Worm (Caenorhabditis elegans) whole organism, late embryonic: Measurements from ENCODE around the gene Y67D8C.22.

Source experiments
- C08G9.2 ChIP-seq: sonication (generic microtip); optimal IDR thresholded peaks from 2 replicates; lab custom pipeline; 2016; ENCODE audit warnings: mild to moderate bottlenecking, missing genetic modification characterization, moderate library complexity, missing compliant biosample characterization
- F13H6.1 ChIP-seq: sonication (generic microtip); optimal IDR thresholded peaks from 2 replicates; lab custom pipeline; 2016; ENCODE audit warnings: missing genetic modification characterization, missing compliant biosample characterization
- K09A11.1 ChIP-seq: sonication (generic microtip); optimal IDR thresholded peaks from 2 replicates; lab custom pipeline; 2017; ENCODE audit warnings: antibody characterized with exemption, mild to moderate bottlenecking, missing genetic modification characterization, missing compliant biosample characterization; ENCODE audit not compliant: insufficient read depth
- Y22D7AL.16 ChIP-seq: sonication (generic microtip); optimal IDR thresholded peaks from 2 replicates; lab custom pipeline; 2016; ENCODE audit warnings: missing genetic modification characterization, missing compliant biosample characterization
- ama-1 ChIP-seq: fragments of 150-350 bp; optimal IDR thresholded peaks from 2 replicates; lab custom pipeline; 2014
- ceh-14 ChIP-seq: sonication (generic microtip); optimal IDR thresholded peaks from 2 replicates; lab custom pipeline; 2016; ENCODE audit warnings: missing genotype, missing genetic modification characterization, missing compliant biosample characterization
- ceh-19 ChIP-seq: fragments of 200-800 bp; sonication (Bioruptor generic); optimal IDR thresholded peaks from 2 replicates; lab custom pipeline; 2018; ENCODE audit warnings: mild to moderate bottlenecking, missing genetic modification characterization, missing compliant biosample characterization
- ceh-2 ChIP-seq: sonication (generic microtip); optimal IDR thresholded peaks from 2 replicates; lab custom pipeline; 2016; ENCODE audit warnings: missing genotype, missing genetic modification characterization, missing compliant biosample characterization
- ceh-24 ChIP-seq: sonication (generic microtip); optimal IDR thresholded peaks from 2 replicates; lab custom pipeline; 2016; ENCODE audit warnings: mild to moderate bottlenecking, missing genetic modification characterization, missing compliant biosample characterization
- ceh-31 ChIP-seq: sonication (generic microtip); optimal IDR thresholded peaks from 2 replicates; lab custom pipeline; 2016; ENCODE audit warnings: missing genetic modification characterization, missing compliant biosample characterization
- che-1 ChIP-seq: sonication (generic microtip); optimal IDR thresholded peaks from 2 replicates; lab custom pipeline; 2016; ENCODE audit warnings: mild to moderate bottlenecking, missing genetic modification characterization, missing compliant biosample characterization
- dmd-4 ChIP-seq: sonication (generic microtip); optimal IDR thresholded peaks from 2 replicates; lab custom pipeline; 2016; ENCODE audit warnings: borderline replicate concordance, missing genetic modification characterization, missing compliant biosample characterization
- elt-4 ChIP-seq: sonication (generic microtip); optimal IDR thresholded peaks from 2 replicates; lab custom pipeline; 2016; ENCODE audit warnings: missing genetic modification characterization, missing compliant biosample characterization
- ets-4 ChIP-seq: sonication (generic microtip); optimal IDR thresholded peaks from 2 replicates; lab custom pipeline; 2016; ENCODE audit warnings: missing genetic modification characterization, missing compliant biosample characterization
- eyg-1 ChIP-seq: sonication (generic microtip); optimal IDR thresholded peaks from 2 replicates; lab custom pipeline; 2016; ENCODE audit warnings: missing genotype, missing genetic modification characterization, missing compliant biosample characterization
- fkh-10 ChIP-seq: fragments of 150-350 bp; optimal IDR thresholded peaks from 2 replicates; lab custom pipeline; 2014; ENCODE audit warnings: missing biosample characterization, missing genetic modification reagents, missing genetic modification characterization
- gmeb-2 ChIP-seq: sonication (generic microtip); optimal IDR thresholded peaks from 2 replicates; lab custom pipeline; 2016; ENCODE audit warnings: missing genetic modification characterization, inconsistent platforms, missing compliant biosample characterization
- hlh-15 ChIP-seq: sonication (generic microtip); optimal IDR thresholded peaks from 2 replicates; lab custom pipeline; 2016; ENCODE audit warnings: missing genetic modification characterization, missing compliant biosample characterization
- hlh-30 ChIP-seq: sonication (generic microtip); optimal IDR thresholded peaks from 2 replicates; lab custom pipeline; 2017; ENCODE audit warnings: antibody characterized with exemption, missing genetic modification characterization, missing compliant biosample characterization; ENCODE audit not compliant: insufficient read depth
- hlh-6 ChIP-seq: sonication (generic microtip); optimal IDR thresholded peaks from 2 replicates; lab custom pipeline; 2016; ENCODE audit warnings: missing genotype, missing genetic modification characterization, missing compliant biosample characterization
- hlh-8 ChIP-seq: sonication (generic microtip); optimal IDR thresholded peaks from 2 replicates; lab custom pipeline; 2016; ENCODE audit warnings: missing genotype, missing genetic modification characterization, missing compliant biosample characterization
- lim-6 ChIP-seq: sonication (generic microtip); optimal IDR thresholded peaks from 2 replicates; lab custom pipeline; 2016; ENCODE audit warnings: missing genetic modification characterization, missing compliant biosample characterization
- lin-11 ChIP-seq: fragments of 200-800 bp; sonication (Bioruptor generic); optimal IDR thresholded peaks from 2 replicates; lab custom pipeline; 2018; ENCODE audit warnings: mild to moderate bottlenecking, missing genetic modification characterization, missing compliant biosample characterization
- madf-2 ChIP-seq: sonication (generic microtip); optimal IDR thresholded peaks from 2 replicates; lab custom pipeline; 2017; ENCODE audit warnings: missing genetic modification characterization, missing compliant biosample characterization
- mec-3 ChIP-seq: sonication (generic microtip); optimal IDR thresholded peaks from 2 replicates; lab custom pipeline; 2016; ENCODE audit warnings: borderline replicate concordance, missing genetic modification characterization, missing compliant biosample characterization
- nhr-232 ChIP-seq: sonication (generic microtip); optimal IDR thresholded peaks from 2 replicates; lab custom pipeline; 2016; ENCODE audit warnings: missing genetic modification characterization, missing compliant biosample characterization
- npax-4 ChIP-seq: sonication (generic microtip); optimal IDR thresholded peaks from 2 replicates; lab custom pipeline; 2016; ENCODE audit warnings: missing genetic modification characterization, missing compliant biosample characterization
- odd-2 ChIP-seq: sonication (generic microtip); optimal IDR thresholded peaks from 2 replicates; lab custom pipeline; 2017; ENCODE audit warnings: antibody characterized with exemption, mild to moderate bottlenecking, missing genetic modification characterization, missing compliant biosample characterization
- pag-3 ChIP-seq: sonication (generic microtip); optimal IDR thresholded peaks from 2 replicates; lab custom pipeline; 2016; ENCODE audit warnings: missing compliant biosample characterization, missing genetic modification characterization, borderline replicate concordance
- pat-9 ChIP-seq: fragments of 200-800 bp; sonication (Bioruptor generic); optimal IDR thresholded peaks from 2 replicates; lab custom pipeline; 2018; ENCODE audit warnings: mild to moderate bottlenecking, missing genetic modification characterization, moderate library complexity, missing compliant biosample characterization
- rnt-1 ChIP-seq: sonication (generic microtip); optimal IDR thresholded peaks from 2 replicates; lab custom pipeline; 2016; ENCODE audit warnings: missing genetic modification characterization, missing compliant biosample characterization
- sdc-2 ChIP-seq: sonication (generic microtip); optimal IDR thresholded peaks from 2 replicates; lab custom pipeline; 2016; ENCODE audit warnings: missing genotype, missing genetic modification characterization, missing compliant biosample characterization
- sox-4 ChIP-seq: sonication (generic microtip); optimal IDR thresholded peaks from 2 replicates; lab custom pipeline; 2017; ENCODE audit warnings: mild to moderate bottlenecking, missing genetic modification characterization, inconsistent platforms, missing compliant biosample characterization
- syd-9 ChIP-seq: sonication (generic microtip); optimal IDR thresholded peaks from 2 replicates; lab custom pipeline; 2016; ENCODE audit warnings: mild to moderate bottlenecking, missing genetic modification characterization, moderate library complexity, missing compliant biosample characterization
- tbx-2 ChIP-seq: sonication (generic microtip); optimal IDR thresholded peaks from 2 replicates; lab custom pipeline; 2016; ENCODE audit warnings: missing genetic modification characterization, missing compliant biosample characterization
- ttx-3 ChIP-seq: sonication (generic microtip); optimal IDR thresholded peaks from 2 replicates; lab custom pipeline; 2016; ENCODE audit warnings: missing genetic modification reagents, missing genetic modification characterization, missing compliant biosample characterization
- unc-3 ChIP-seq, 2 experiments: fragments of 200-800 bp in 1 of 2; sonication (Bioruptor generic) in 1 of 2; sonication (generic microtip) in 1 of 2; conservative IDR thresholded peaks in 1 of 2; optimal IDR thresholded peaks in 1 of 2; 2 replicates each; pipeline versions ENCODE4 v1.3.6 to Lab custom; 2016 to 2022; ENCODE audit warnings: missing compliant biosample characterization in 2 of 2, missing genetic modification characterization in 2 of 2, missing genetic modification reagents in 1 of 2
- unc-42 ChIP-seq: sonication (generic microtip); optimal IDR thresholded peaks from 2 replicates; lab custom pipeline; 2016; ENCODE audit warnings: missing genotype, missing genetic modification characterization, missing compliant biosample characterization
- unc-55 ChIP-seq: sonication (generic microtip); optimal IDR thresholded peaks from 2 replicates; lab custom pipeline; 2017; ENCODE audit warnings: missing biosample characterization, missing genetic modification reagents, missing genetic modification characterization
- unc-86 ChIP-seq: sonication (generic microtip); optimal IDR thresholded peaks from 2 replicates; lab custom pipeline; 2016; ENCODE audit warnings: missing genetic modification characterization, missing compliant biosample characterization
- ztf-16 ChIP-seq: sonication (generic microtip); optimal IDR thresholded peaks from 2 replicates; lab custom pipeline; 2017; ENCODE audit warnings: missing genetic modification characterization, missing compliant biosample characterization

Gene Y67D8C.22

ce11 chrIV:3069619-3070260 lies 6.4 kb downstream of the Y67D8C.22 start, which contains the start of gene cpg-9:
Gene cpg-9 (minus strand): TSS chrIV:3070210.
- TF ChIP-seq hlh-8, result no peak
- TF ChIP-seq ttx-3 (tag; lab: Kevin White, UChicago), result no peak
- TF ChIP-seq pag-3, result no peak
- no peak for TF ChIP-seq dmd-4 (tag; lab: Kevin White, UChicago)
- TF ChIP-seq gmeb-2 (tag; lab: Kevin White, UChicago), result no peak
- TF ChIP-seq hlh-15 (tag; lab: Kevin White, UChicago), result no peak
- no peak for TF ChIP-seq ceh-2
- TF ChIP-seq unc-55 (GFP tag; lab: Kevin White, UChicago), result no peak
- no peak for TF ChIP-seq mec-3

- TF ChIP-seq F13H6.1 (tag; lab: Kevin White, UChicago), result no peak
- no peak for TF ChIP-seq npax-4
- no peak for TF ChIP-seq ztf-16 (tag; lab: Kevin White, UChicago)
- TF ChIP-seq C08G9.2 (tag; lab: Kevin White, UChicago), result no peak
- no peak for TF ChIP-seq Y22D7AL.16 (tag; lab: Kevin White, UChicago)
These were observed 9.3 kb downstream of the Y67D8C.22 start, which contains the start of gene Y67D8C.7 for ce11 chrIV:3066834-3067233. Gene Y67D8C.7 (minus strand): TSS chrIV:3066934.

ce11 chrIV:3062936-3063439 lies 13.1 kb downstream of the Y67D8C.22 start, which contains the start of gene Y67D8C.6:
Gene Y67D8C.6 (minus strand): TSS chrIV:3063389.
- no peak for TF ChIP-seq ama-1 (lab: Kevin White, UChicago)
- TF ChIP-seq eyg-1, result no peak
- no peak for TF ChIP-seq gmeb-2 (tag; lab: Kevin White, UChicago)
- no peak for TF ChIP-seq unc-86 (tag; lab: Kevin White, UChicago)
- no peak for TF ChIP-seq pat-9
- no peak for TF ChIP-seq lim-6 (tag; lab: Kevin White, UChicago)

ce11 chrIV:3055848-3056247 lies 20.3 kb downstream of the Y67D8C.22 start:
- no peak for TF ChIP-seq hlh-6 (tag; lab: Kevin White, UChicago)
- no peak for TF ChIP-seq che-1 (tag; lab: Kevin White, UChicago)
- no peak for TF ChIP-seq rnt-1 (tag; lab: Kevin White, UChicago)
- TF ChIP-seq K09A11.1 (tag; lab: Kevin White, UChicago), result no peak
- TF ChIP-seq dmd-4 (tag; lab: Kevin White, UChicago), result no peak
- no peak for TF ChIP-seq ceh-19
- no peak for TF ChIP-seq unc-55 (GFP tag; lab: Kevin White, UChicago)
- TF ChIP-seq pag-3, result no peak
- TF ChIP-seq C08G9.2 (tag; lab: Kevin White, UChicago), result no peak
- TF ChIP-seq sox-4 (tag; lab: Kevin White, UChicago), result no peak
- no peak for TF ChIP-seq ceh-24 (tag; lab: Kevin White, UChicago)
- no peak for TF ChIP-seq unc-42 (tag; lab: Kevin White, UChicago)
- TF ChIP-seq lin-11 (tag; lab: Kevin White, UChicago), result no peak
- TF ChIP-seq elt-4 (tag; lab: Kevin White, UChicago), result no peak
- no peak for TF ChIP-seq madf-2 (tag; lab: Kevin White, UChicago)
- TF ChIP-seq hlh-15 (tag; lab: Kevin White, UChicago), result no peak
- no peak for TF ChIP-seq ceh-31 (tag; lab: Kevin White, UChicago)
- TF ChIP-seq, all 69 proteins: peak for 0

- TF ChIP-seq tbx-2 (tag; lab: Kevin White, UChicago), result no peak
- TF ChIP-seq unc-3 (GFP tag; conservative IDR thresholded peaks at IDR 0.05; lab: Robert Waterston, UW), result no peak
- TF ChIP-seq unc-3 (tag; optimal IDR thresholded peaks at IDR 0.05; lab: Kevin White, UChicago), result no peak
- TF ChIP-seq ztf-16 (tag; lab: Kevin White, UChicago), result no peak
- no peak for TF ChIP-seq ceh-14 (tag; lab: Kevin White, UChicago)
- TF ChIP-seq hlh-8, result no peak
- TF ChIP-seq fkh-10 (GFP tag; lab: Kevin White, UChicago), result no peak
- TF ChIP-seq nhr-232 (tag; lab: Kevin White, UChicago), result no peak
- TF ChIP-seq C08G9.2 (tag; lab: Kevin White, UChicago), result no peak
- TF ChIP-seq sdc-2 (tag; lab: Kevin White, UChicago), result no peak
- TF ChIP-seq dmd-4 (tag; lab: Kevin White, UChicago), result no peak
- TF ChIP-seq syd-9 (tag; lab: Kevin White, UChicago), result no peak
- TF ChIP-seq ets-4 (tag; lab: Kevin White, UChicago), result no peak
- TF ChIP-seq hlh-30 (tag; lab: Kevin White, UChicago), result no peak
- no peak for TF ChIP-seq odd-2 (tag; lab: Kevin White, UChicago)
These were observed 20.8 kb downstream of the Y67D8C.22 start for ce11 chrIV:3055320-3055719.
